Fruit fly (Drosophila melanogaster): ENCODE data around the gene tay.

DNA sequence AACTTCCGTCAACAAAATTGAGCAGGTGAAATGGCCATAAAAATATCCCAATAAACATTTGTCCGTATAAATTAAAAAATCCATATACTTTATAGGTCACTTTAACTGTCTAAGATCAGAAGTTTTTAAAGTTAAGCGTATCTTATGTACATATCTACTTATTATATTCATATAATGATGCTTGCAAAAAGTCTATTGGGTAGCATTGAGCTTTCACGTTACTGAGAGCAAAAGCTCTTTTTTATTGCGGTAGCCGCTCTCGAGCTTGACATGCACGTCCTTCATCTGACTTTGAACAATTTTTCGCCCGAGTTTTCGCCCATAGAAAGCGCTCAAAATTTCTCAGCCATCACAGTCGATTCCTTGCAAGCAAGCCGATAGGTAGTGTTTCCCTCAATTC, 19.2 kb downstream of the tay start, which contains the start of gene Gapdh2:
- TF ChIP-seq Blimp-1 (GFP tag; optimal IDR thresholded peaks at IDR 0.05), result peak; percentile 98
- TF ChIP-seq Ets21C (GFP tag; optimal IDR thresholded peaks at IDR 0.05), result peak; percentile 98
- peak; percentile 100 for TF ChIP-seq topi (GFP tag; optimal IDR thresholded peaks at IDR 0.05)
- peak; percentile 98 for TF ChIP-seq Hr39 (GFP tag; optimal IDR thresholded peaks at IDR 0.05)
- TF ChIP-seq dsx (GFP tag; optimal IDR thresholded peaks at IDR 0.05; ENCODE audit: poor library complexity, severe bottlenecking), result peak; percentile 99
- peak; percentile 100 for TF ChIP-seq Sox102F (GFP tag; optimal IDR thresholded peaks at IDR 0.05)
- TF ChIP-seq CG8632 (GFP tag; optimal IDR thresholded peaks at IDR 0.05), result peak; percentile 100
- TF ChIP-seq eg (GFP tag; IDR thresholded peaks at IDR 0.05), result peak; percentile 100
- peak; percentile 100 for TF ChIP-seq Smox (GFP tag; optimal IDR thresholded peaks at IDR 0.05)
- TF ChIP-seq CG6854 (GFP tag; optimal IDR thresholded peaks at IDR 0.05), result peak; percentile 99
- TF ChIP-seq spab (GFP tag; optimal IDR thresholded peaks at IDR 0.05), result peak; percentile 99
- peak; percentile 42 for TF ChIP-seq Hr38 (GFP tag; optimal IDR thresholded peaks at IDR 0.05)

All from whole organism, prepupa.